Fruit fly (Drosophila melanogaster) whole organism, embryonic: ENCODE measurements around the gene cni.

Experiments used
- CG14667 ChIP-seq: fragments of 200-800 bp; sonication (Bioruptor generic); IDR thresholded peaks from 2 replicates; pipeline ENCODE4 v1.3.6; 2022; ENCODE audit warnings: missing biosample characterization, missing genetic modification characterization
- NC2β ChIP-seq: fragments of 200-800 bp; sonication (Bioruptor generic); optimal IDR thresholded peaks from 2 replicates; lab custom pipeline; 2016; ENCODE audit warnings: missing biosample characterization, missing genetic modification characterization

DNA sequence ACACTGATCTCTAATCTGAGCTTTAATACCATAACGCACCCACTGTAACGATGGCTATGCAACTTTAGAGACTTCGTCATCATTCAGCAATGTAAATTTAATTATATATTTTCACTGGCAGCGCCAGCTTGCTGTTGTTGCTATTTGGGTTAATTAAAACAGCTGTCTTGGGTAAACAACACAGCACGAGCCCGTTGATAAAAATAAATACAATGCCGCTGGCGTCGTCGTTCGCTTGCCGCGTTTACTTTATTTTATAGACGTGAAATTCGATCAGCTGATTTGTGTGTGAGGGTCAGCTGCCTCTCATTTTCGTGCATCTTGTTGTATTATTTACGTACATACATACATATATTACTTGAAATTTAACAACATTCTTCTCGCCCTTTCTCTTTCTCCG lies 37.8 kb downstream of the cni start:
- no peak for TF ChIP-seq CG14667
- no peak for TF ChIP-seq NC2β
